Fruit fly (Drosophila melanogaster) Kc167 (cell line): ENCODE measurements around the gene CG13933.

Experiments used
- h ChIP-seq: fragments of >200 bp; optimal IDR thresholded peaks from 3 replicates; lab custom pipeline; 2018; ENCODE audit warnings: missing external identifiers
- insv ChIP-seq: fragments of >200 bp; optimal IDR thresholded peaks from 3 replicates; lab custom pipeline; 2018; ENCODE audit warnings: missing external identifiers
- psq ChIP-seq: fragments of >200 bp; optimal IDR thresholded peaks from 2 replicates; lab custom pipeline; 2017; ENCODE audit warnings: missing external identifiers

DNA sequence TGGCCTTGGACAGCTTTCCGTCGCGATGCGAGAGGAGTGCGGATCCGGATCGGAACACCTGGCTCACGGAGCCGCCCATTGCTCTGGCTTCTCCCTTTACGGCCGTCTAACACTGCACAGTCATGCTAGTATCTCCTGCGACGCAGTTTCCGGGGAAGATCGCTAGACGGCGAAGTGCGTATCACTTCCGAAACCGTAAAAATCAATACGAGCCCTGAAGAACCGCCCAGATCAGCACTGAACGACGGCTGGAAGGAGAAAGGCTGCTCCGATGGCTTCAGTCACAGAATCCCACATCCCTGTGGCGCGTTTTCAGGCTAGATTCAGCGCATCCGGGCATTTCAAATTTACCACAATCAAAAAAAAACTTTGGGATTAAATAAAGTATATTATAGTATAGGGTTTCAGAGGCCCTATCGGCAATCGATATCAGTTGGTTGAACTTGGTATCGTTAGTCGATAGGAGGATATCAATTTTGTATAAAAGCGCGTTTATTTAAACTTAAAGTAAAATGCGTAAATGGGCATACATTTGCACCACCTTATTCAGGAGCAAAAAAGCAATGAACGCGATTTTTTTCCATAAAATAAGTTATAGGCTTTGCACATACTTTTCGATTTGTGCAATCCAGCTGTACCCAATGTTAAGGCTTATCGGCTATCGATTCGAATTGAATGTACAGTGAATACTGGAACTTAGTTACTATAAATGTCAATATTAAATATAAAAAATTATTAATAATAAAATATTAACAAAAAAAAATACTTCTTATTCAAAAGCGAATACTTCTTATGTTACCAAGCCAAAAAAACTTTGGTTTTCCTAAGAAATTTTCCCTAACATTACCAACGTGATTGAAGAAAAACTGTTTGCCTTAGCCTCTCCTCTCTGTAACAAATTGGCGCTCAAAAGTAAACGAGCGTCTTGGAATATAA is at the start of gene CG13933, which contains the start of gene PolD2:
- TF ChIP-seq h (lab: Kevin White, UChicago): no peak
- no peak for TF ChIP-seq psq (lab: Kevin White, UChicago)
- TF ChIP-seq insv (lab: Kevin White, UChicago): no peak
